Fruit fly (Drosophila melanogaster) whole organism, embryonic: Measurements from ENCODE around the gene CG17343.
A peak's percentile ranks its signal among the peaks of the same experiment; 100 is the strongest.

ENCODE experiments used
- CG13287 ChIP-seq: fragments of 200-800 bp; sonication (Bioruptor generic); IDR thresholded peaks from 2 replicates; pipeline ENCODE4 v1.3.6; 2022; ENCODE audit warnings: missing biosample characterization, missing genetic modification characterization; ENCODE audit not compliant: partially characterized antibody
- CG14050 ChIP-seq: fragments of 200-800 bp; sonication (Bioruptor generic); IDR thresholded peaks from 3 replicates; pipeline ENCODE4 v1.3.6; 2022; ENCODE audit warnings: missing biosample characterization, missing genetic modification characterization
- CG14860 ChIP-seq: fragments of 200-800 bp; sonication (Bioruptor generic); IDR thresholded peaks from 3 replicates; pipeline ENCODE4 v1.3.6; 2022; ENCODE audit warnings: missing biosample characterization, missing genetic modification characterization; ENCODE audit not compliant: partially characterized antibody
- CG15514 ChIP-seq: fragments of 200-800 bp; sonication (Bioruptor generic); optimal IDR thresholded peaks from 3 replicates; lab custom pipeline; 2017; ENCODE audit warnings: missing biosample characterization, missing genetic modification characterization, mild to moderate bottlenecking, moderate library complexity, missing genetic modification reagents
- CG17328 ChIP-seq: fragments of 200-800 bp; sonication (Bioruptor generic); IDR thresholded peaks from 2 replicates; pipeline ENCODE4 v1.3.6; 2022; ENCODE audit warnings: missing biosample characterization, missing genetic modification characterization
- CG17802 ChIP-seq: fragments of 200-800 bp; sonication (Bioruptor generic); optimal IDR thresholded peaks from 2 replicates; lab custom pipeline; 2018; ENCODE audit warnings: missing biosample characterization, mild to moderate bottlenecking, missing genetic modification characterization, moderate library complexity
- CG17829 ChIP-seq: fragments of 200-800 bp; optimal IDR thresholded peaks from 2 replicates; lab custom pipeline; 2019; ENCODE audit warnings: missing biosample characterization, mild to moderate bottlenecking, missing genetic modification characterization, moderate library complexity
- CG2116 ChIP-seq: fragments of 200-800 bp; sonication (Bioruptor generic); optimal IDR thresholded peaks from 3 replicates; lab custom pipeline; 2018; ENCODE audit warnings: missing biosample characterization, mild to moderate bottlenecking, missing genetic modification characterization
- CG2678 ChIP-seq: fragments of 200-800 bp; sonication (Bioruptor generic); optimal IDR thresholded peaks from 3 replicates; lab custom pipeline; 2019; ENCODE audit warnings: missing biosample characterization, mild to moderate bottlenecking, missing genetic modification characterization, moderate library complexity
- CG30020 ChIP-seq: fragments of 200-800 bp; optimal IDR thresholded peaks from 2 replicates; lab custom pipeline; 2019; ENCODE audit warnings: missing biosample characterization, mild to moderate bottlenecking, missing genetic modification characterization, moderate library complexity
- CG34224 ChIP-seq: fragments of 200-800 bp; sonication (Bioruptor generic); IDR thresholded peaks from 3 replicates; pipeline ENCODE4 v1.3.6; 2022; ENCODE audit warnings: missing biosample characterization, missing genetic modification characterization; ENCODE audit not compliant: partially characterized antibody
- CG42726 ChIP-seq: fragments of 200-800 bp; sonication (Bioruptor generic); IDR thresholded peaks from 2 replicates; pipeline ENCODE4 v1.3.6; 2022; ENCODE audit warnings: missing biosample characterization, missing genetic modification characterization; ENCODE audit not compliant: partially characterized antibody
- CG4820 ChIP-seq: fragments of 200-800 bp; sonication (Bioruptor generic); optimal IDR thresholded peaks from 3 replicates; lab custom pipeline; 2016; ENCODE audit warnings: missing biosample characterization, missing genetic modification characterization
- CG5180 ChIP-seq: fragments of 200-800 bp; sonication (Bioruptor generic); optimal IDR thresholded peaks from 3 replicates; lab custom pipeline; 2017; ENCODE audit warnings: missing biosample characterization, missing genetic modification characterization, mild to moderate bottlenecking, moderate library complexity, missing genetic modification reagents
- CG6791 ChIP-seq: fragments of 200-800 bp; sonication (Bioruptor generic); IDR thresholded peaks from 3 replicates; pipeline ENCODE4 v1.3.6; 2022; ENCODE audit warnings: missing biosample characterization, missing genetic modification characterization; ENCODE audit not compliant: partially characterized antibody
- CG7745 ChIP-seq: fragments of 200-800 bp; sonication (Bioruptor generic); optimal IDR thresholded peaks from 2 replicates; lab custom pipeline; 2018; ENCODE audit warnings: missing biosample characterization, mild to moderate bottlenecking, missing genetic modification characterization, moderate library complexity
- CG8944 ChIP-seq: fragments of 200-800 bp; sonication (Bioruptor generic); optimal IDR thresholded peaks from 3 replicates; lab custom pipeline; 2016; ENCODE audit warnings: missing biosample characterization, missing genetic modification characterization
- CoRest ChIP-seq: fragments of 200-800 bp; sonication (Bioruptor generic); optimal IDR thresholded peaks from 3 replicates; lab custom pipeline; 2018; ENCODE audit warnings: missing biosample characterization, mild to moderate bottlenecking, missing genetic modification characterization, moderate library complexity
- Doc3 ChIP-seq: fragments of 200-800 bp; sonication (Bioruptor generic); IDR thresholded peaks from 3 replicates; pipeline ENCODE4 v1.3.6; 2022; ENCODE audit warnings: missing biosample characterization, missing genetic modification characterization; ENCODE audit not compliant: partially characterized antibody
- Dp ChIP-seq: fragments of 200-800 bp; sonication (Bioruptor generic); optimal IDR thresholded peaks from 2 replicates; lab custom pipeline; 2018; ENCODE audit warnings: missing biosample characterization, mild to moderate bottlenecking, missing genetic modification characterization, moderate library complexity
- Dref ChIP-seq: fragments of 200-800 bp; sonication (Bioruptor generic); IDR thresholded peaks from 2 replicates; pipeline ENCODE4 v1.3.6; 2022; ENCODE audit warnings: missing biosample characterization, missing genetic modification characterization
- E2f2 ChIP-seq: fragments of 200-800 bp; sonication (Bioruptor generic); IDR thresholded peaks from 2 replicates; pipeline ENCODE4 v1.3.6; 2022; ENCODE audit warnings: missing biosample characterization, missing genetic modification characterization
- MTF-1 ChIP-seq: fragments of 200-800 bp; sonication (Bioruptor generic); optimal IDR thresholded peaks from 2 replicates; lab custom pipeline; 2018; ENCODE audit warnings: missing biosample characterization, mild to moderate bottlenecking, missing genetic modification characterization, borderline replicate concordance
- Med ChIP-seq: fragments of 200-800 bp; sonication (Bioruptor generic); peaks from one replicate; lab custom pipeline; 2016; ENCODE audit warnings: missing biosample characterization, missing genetic modification characterization, mild to moderate bottlenecking, inconsistent platforms, moderate library complexity
- Myb ChIP-seq: fragments of 200-800 bp; sonication (Bioruptor generic); optimal IDR thresholded peaks from 2 replicates; lab custom pipeline; 2016; ENCODE audit warnings: missing biosample characterization, missing genetic modification characterization
- amos ChIP-seq: fragments of 200-800 bp; sonication (Bioruptor generic); IDR thresholded peaks from 2 replicates; pipeline ENCODE4 v1.3.6; 2022; ENCODE audit warnings: missing biosample characterization, missing genetic modification characterization; ENCODE audit not compliant: partially characterized antibody
- bbx ChIP-seq: fragments of 200-800 bp; sonication (Bioruptor generic); IDR thresholded peaks from 2 replicates; pipeline ENCODE4 v1.3.6; 2022; ENCODE audit warnings: missing biosample characterization, missing genetic modification characterization; ENCODE audit not compliant: partially characterized antibody
- caup ChIP-seq: fragments of 200-800 bp; sonication (Bioruptor generic); optimal IDR thresholded peaks from 3 replicates; lab custom pipeline; 2017; ENCODE audit warnings: missing biosample characterization, mild to moderate bottlenecking, missing genetic modification characterization, moderate library complexity; ENCODE audit not compliant: severe bottlenecking
- ci ChIP-seq: fragments of 200-800 bp; sonication (Bioruptor generic); IDR thresholded peaks from 3 replicates; pipeline ENCODE4 v1.3.6; 2022; ENCODE audit warnings: missing biosample characterization, missing genetic modification characterization
- dimm ChIP-seq: fragments of 200-800 bp; sonication (Bioruptor generic); IDR thresholded peaks from 2 replicates; pipeline ENCODE4 v1.3.6; 2022; ENCODE audit warnings: missing biosample characterization, missing genetic modification characterization
- ems ChIP-seq: fragments of 200-800 bp; sonication (Bioruptor generic); optimal IDR thresholded peaks from 3 replicates; lab custom pipeline; 2016; ENCODE audit warnings: missing biosample characterization, missing genetic modification characterization
- hbn ChIP-seq: fragments of 200-800 bp; sonication (Bioruptor generic); IDR thresholded peaks from 2 replicates; pipeline ENCODE4 v1.3.6; 2022; ENCODE audit warnings: missing biosample characterization, missing genetic modification characterization; ENCODE audit not compliant: partially characterized antibody
- inv ChIP-seq: fragments of 200-800 bp; sonication (Bioruptor generic); IDR thresholded peaks from 2 replicates; pipeline ENCODE4 v1.3.6; 2022; ENCODE audit warnings: missing biosample characterization, missing genetic modification characterization; ENCODE audit not compliant: partially characterized antibody
- knrl ChIP-seq: fragments of 200-800 bp; sonication (Bioruptor generic); IDR thresholded peaks from 3 replicates; pipeline ENCODE4 v1.3.6; 2022; ENCODE audit warnings: missing biosample characterization, missing genetic modification characterization; ENCODE audit not compliant: partially characterized antibody
- nerfin-2 ChIP-seq: fragments of 200-800 bp; sonication (Bioruptor generic); IDR thresholded peaks from 2 replicates; pipeline ENCODE4 v1.3.6; 2022; ENCODE audit warnings: missing biosample characterization, missing genetic modification characterization; ENCODE audit not compliant: partially characterized antibody
- onecut ChIP-seq: fragments of 200-800 bp; sonication (Bioruptor generic); IDR thresholded peaks from 2 replicates; pipeline ENCODE4 v1.3.6; 2022; ENCODE audit warnings: missing biosample characterization, missing genetic modification characterization
- pita ChIP-seq: fragments of 200-800 bp; sonication (Bioruptor generic); optimal IDR thresholded peaks from 2 replicates; lab custom pipeline; 2017; ENCODE audit warnings: missing biosample characterization, mild to moderate bottlenecking, missing genetic modification characterization
- pzg ChIP-seq: fragments of 200-800 bp; sonication (Bioruptor generic); optimal IDR thresholded peaks from 3 replicates; lab custom pipeline; 2018; ENCODE audit warnings: missing biosample characterization, mild to moderate bottlenecking, missing genetic modification characterization, moderate library complexity
- sens ChIP-seq: fragments of 200-800 bp; sonication (Bioruptor generic); peaks from one replicate; lab custom pipeline; 2016; ENCODE audit warnings: missing biosample characterization, missing genetic modification characterization
- stwl ChIP-seq: fragments of 200-800 bp; sonication (Bioruptor generic); optimal IDR thresholded peaks from 3 replicates; lab custom pipeline; 2018; ENCODE audit warnings: missing biosample characterization, mild to moderate bottlenecking, missing genetic modification characterization, moderate library complexity
- trem ChIP-seq: fragments of 200-800 bp; optimal IDR thresholded peaks from 3 replicates; lab custom pipeline; 2019; ENCODE audit warnings: missing biosample characterization, mild to moderate bottlenecking, missing genetic modification characterization, moderate library complexity
- unc-4 ChIP-seq: fragments of 200-800 bp; sonication (Bioruptor generic); IDR thresholded peaks from 2 replicates; pipeline ENCODE4 v1.3.6; 2022; ENCODE audit warnings: missing biosample characterization, missing genetic modification characterization; ENCODE audit not compliant: partially characterized antibody
- vnd ChIP-seq: fragments of 200-800 bp; sonication (Bioruptor generic); IDR thresholded peaks from 3 replicates; pipeline ENCODE4 v1.3.6; 2022; ENCODE audit warnings: missing biosample characterization, missing genetic modification characterization; ENCODE audit not compliant: partially characterized antibody

The CG17343 gene

dm6 chr2L:19064706-19065105 is at the start of gene CG17343 (continued):
- no peak for TF ChIP-seq CG8944
- peak; percentile 68 for TF ChIP-seq stwl (tag; lab: Kevin White, UChicago)
- peak; percentile 33 for TF ChIP-seq Myb (GFP tag; lab: Kevin White, UChicago)
- TF ChIP-seq Dp (GFP tag; lab: Kevin White, UChicago), result peak; percentile 36
- TF ChIP-seq vnd (GFP tag; lab: Robert Waterston, UW), result peak; percentile 90
- TF ChIP-seq CG6791 (GFP tag; lab: Robert Waterston, UW), result peak; percentile 98
- TF ChIP-seq E2f2 (GFP tag; lab: Robert Waterston, UW), result peak; percentile 53
- peak; percentile 91 for TF ChIP-seq CG2116
- peak; percentile 13 for TF ChIP-seq CG15514 (GFP tag; lab: Kevin White, UChicago)
- peak; percentile 48; the same call in 1 of the 2 replicates for TF ChIP-seq CG42726 (GFP tag; lab: Robert Waterston, UW)
- no peak for TF ChIP-seq pita (GFP tag; lab: Kevin White, UChicago)
- TF ChIP-seq CG14860, result peak; percentile 94
- peak; percentile 77 for TF ChIP-seq Doc3 (GFP tag; lab: Robert Waterston, UW)
- TF ChIP-seq inv (GFP tag; lab: Robert Waterston, UW), result peak; percentile 81
- TF ChIP-seq ci (GFP tag; lab: Robert Waterston, UW), result peak; percentile 21; the same call in 1 of the 3 replicates
- TF ChIP-seq bbx (GFP tag; lab: Robert Waterston, UW), result peak; percentile 95
- TF ChIP-seq amos (GFP tag; lab: Robert Waterston, UW), result peak; percentile 86
- peak; percentile 21; the same call in 1 of the 2 replicates for TF ChIP-seq onecut (GFP tag; lab: Robert Waterston, UW)
- TF ChIP-seq dimm (GFP tag; lab: Robert Waterston, UW), result no peak
- no peak for TF ChIP-seq CG17802 (tag; lab: Kevin White, UChicago)
- no peak for TF ChIP-seq CG17328 (GFP tag; lab: Robert Waterston, UW)
- TF ChIP-seq CG2678 (tag; lab: Kevin White, UChicago), result no peak
- peak; percentile 5 for TF ChIP-seq CG30020 (tag; lab: Kevin White, UChicago)
- TF ChIP-seq MTF-1 (GFP tag; lab: Kevin White, UChicago), result no peak
- peak; percentile 98 for TF ChIP-seq nerfin-2 (GFP tag; lab: Robert Waterston, UW)
- TF ChIP-seq CG7745 (tag; lab: Kevin White, UChicago), result no peak
- TF ChIP-seq CG13287 (GFP tag; lab: Robert Waterston, UW), result peak; percentile 87
- TF ChIP-seq CG5180 (GFP tag; lab: Kevin White, UChicago), result no peak
- TF ChIP-seq CoRest (tag; lab: Kevin White, UChicago), result peak; percentile 3
- TF ChIP-seq CG34224 (GFP tag; lab: Robert Waterston, UW), result peak; percentile 96
- peak; percentile 91 for TF ChIP-seq Dref (GFP tag; lab: Robert Waterston, UW)
- TF ChIP-seq CG17829 (tag; lab: Kevin White, UChicago), result no peak
- peak; percentile 44 for TF ChIP-seq pzg (GFP tag; lab: Kevin White, UChicago)
- TF ChIP-seq caup (GFP tag; lab: Kevin White, UChicago), result no peak
- TF ChIP-seq hbn (GFP tag; lab: Robert Waterston, UW), result peak; percentile 79
- TF ChIP-seq ems (GFP tag; lab: Kevin White, UChicago), result no peak
- no peak for TF ChIP-seq CG4820 (GFP tag; lab: Kevin White, UChicago)
- TF ChIP-seq trem (tag; lab: Kevin White, UChicago), result peak; percentile 46
- TF ChIP-seq knrl (GFP tag; lab: Robert Waterston, UW), result peak; percentile 72; the same call in 2 of the 3 replicates
- no peak for TF ChIP-seq CG14050 (GFP tag; lab: Robert Waterston, UW)
- peak; percentile 6 for TF ChIP-seq sens
- peak; percentile 40 for TF ChIP-seq Med (GFP tag; lab: Kevin White, UChicago)
- peak; percentile 72 for TF ChIP-seq unc-4 (GFP tag; lab: Robert Waterston, UW)
